Worm (Caenorhabditis elegans): ENCODE data around the gene trpp-1.

DNA sequence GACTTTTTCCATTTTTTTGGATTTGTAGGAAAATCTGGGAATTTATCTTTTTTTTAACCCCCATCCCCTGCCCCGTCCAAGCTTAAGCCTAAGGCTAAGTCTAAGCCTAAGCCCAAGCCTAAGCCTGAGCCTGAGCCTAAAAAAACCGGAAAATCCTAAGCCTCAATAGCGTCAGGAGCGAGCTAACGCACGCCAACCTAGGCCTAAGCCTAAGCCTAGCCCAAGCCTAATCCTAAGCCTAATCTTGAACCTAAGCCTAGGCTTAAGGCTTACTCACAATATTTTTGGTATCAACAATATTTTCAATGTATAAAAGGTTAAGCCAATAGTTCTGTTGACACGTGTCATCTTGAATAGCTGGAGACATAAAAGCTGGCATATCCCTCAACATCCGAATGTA, 47.2 kb downstream of the trpp-1 start:
- TF ChIP-seq snpc-4 (GFP tag; optimal IDR thresholded peaks at IDR 0.05) = no peak
- TF ChIP-seq snpc-4 (tag; optimal IDR thresholded peaks at IDR 0.05) = no peak
- no peak for TF ChIP-seq snpc-3.4 (tag; optimal IDR thresholded peaks at IDR 0.05)
- TF ChIP-seq sdz-38 (tag; optimal IDR thresholded peaks at IDR 0.05) = no peak
- TF ChIP-seq nhr-80 (tag; optimal IDR thresholded peaks at IDR 0.05) = no peak
- no peak for TF ChIP-seq ztf-6 (GFP tag; IDR thresholded peaks at IDR 0.05)
- no peak for TF ChIP-seq tbx-9 (tag; optimal IDR thresholded peaks at IDR 0.05; ENCODE audit: borderline replicate concordance)
- TF ChIP-seq ceh-40 (GFP tag; IDR thresholded peaks at IDR 0.05) = no peak
- TF ChIP-seq lin-35 (GFP tag; optimal IDR thresholded peaks at IDR 0.05) = no peak
- no peak for TF ChIP-seq ceh-100 (GFP tag; IDR thresholded peaks at IDR 0.05)
- no peak for TF ChIP-seq nfyb-1 (GFP tag; IDR thresholded peaks at IDR 0.05)

Measured in whole organism, young adult.